Worm (Caenorhabditis elegans): ENCODE results near the gene F52E10.4.

- TF ChIP-seq nhr-21 (tag; optimal IDR thresholded peaks at IDR 0.05) (no peak), elt-3 (tag; optimal IDR thresholded peaks at IDR 0.05) (no peak), R02D3.7 (tag; optimal IDR thresholded peaks at IDR 0.05) (no peak), unc-62 (GFP tag; optimal IDR thresholded peaks at IDR 0.05) (no peak), nhr-11 (tag; optimal IDR thresholded peaks at IDR 0.05) (no peak), ztf-11 (tag; optimal IDR thresholded peaks at IDR 0.05) (no peak), egl-27 (tag; optimal IDR thresholded peaks at IDR 0.05) (no peak), lin-13 (GFP tag; optimal IDR thresholded peaks at IDR 0.05) (no peak), nhr-77 (tag; optimal IDR thresholded peaks at IDR 0.05) (no peak), aly-2 (tag; optimal IDR thresholded peaks at IDR 0.05) (no peak), mdl-1 (tag; optimal IDR thresholded peaks at IDR 0.05) (no peak), nhr-237 (tag; optimal IDR thresholded peaks at IDR 0.05) (no peak)
Measured at ce11 chrX:16331932-16332485, 39.2 kb upstream of the F52E10.4 start, which contains the start of gene taf-3.

All from whole organism, L2 larva.